Worm (Caenorhabditis elegans) whole organism, L1 larva: ENCODE results near the gene clp-6.

ENCODE experiments used
- ces-1 ChIP-seq: fragments of 150-350 bp; optimal IDR thresholded peaks from 2 replicates; lab custom pipeline; 2014; ENCODE audit warnings: missing biosample characterization, missing genetic modification reagents, missing genetic modification characterization
- nhr-12 ChIP-seq: sonication (generic microtip); optimal IDR thresholded peaks from 2 replicates; lab custom pipeline; 2017; ENCODE audit warnings: missing biosample characterization, missing genetic modification characterization
- nhr-237 ChIP-seq: fragments of 150-350 bp; optimal IDR thresholded peaks from 2 replicates; lab custom pipeline; 2014; ENCODE audit warnings: missing biosample characterization, missing genetic modification characterization
- pqm-1 ChIP-seq: sonication (generic microtip); optimal IDR thresholded peaks from 3 replicates; lab custom pipeline; 2017; ENCODE audit warnings: missing biosample characterization, missing genetic modification characterization
- snpc-4 ChIP-seq: fragments of 150-350 bp; optimal IDR thresholded peaks from 2 replicates; lab custom pipeline; 2014; ENCODE audit warnings: missing biosample characterization, missing genetic modification characterization
- snu-23 ChIP-seq: sonication (generic microtip); optimal IDR thresholded peaks from 2 replicates; lab custom pipeline; 2016; ENCODE audit warnings: missing genetic modification characterization, missing compliant biosample characterization

- TF ChIP-seq ces-1 (GFP tag; lab: Kevin White, UChicago) (no peak), nhr-237 (tag; lab: Kevin White, UChicago) (no peak), pqm-1 (tag; lab: Kevin White, UChicago) (no peak), nhr-12 (tag; lab: Kevin White, UChicago) (no peak), snpc-4 (tag; lab: Kevin White, UChicago) (no peak), snu-23 (GFP tag; lab: Kevin White, UChicago) (peak; percentile 54)
Observed at ce11 chrIV:1454194-1454593, 19.4 kb upstream of the clp-6 start.
